Worm (Caenorhabditis elegans) whole organism, late embryonic: Measurements from ENCODE around the gene srw-86.

ENCODE experiments used
- odd-2 ChIP-seq: sonication (generic microtip); optimal IDR thresholded peaks from 2 replicates; lab custom pipeline; 2017; ENCODE audit warnings: antibody characterized with exemption, mild to moderate bottlenecking, missing genetic modification characterization, missing compliant biosample characterization
- pqm-1 ChIP-seq: sonication (generic microtip); optimal IDR thresholded peaks from 2 replicates; lab custom pipeline; 2016; ENCODE audit warnings: missing genetic modification characterization, missing compliant biosample characterization
- zip-5 ChIP-seq: sonication (generic microtip); optimal IDR thresholded peaks from 2 replicates; lab custom pipeline; 2016; ENCODE audit warnings: missing genetic modification characterization, missing compliant biosample characterization

- TF ChIP-seq zip-5: no peak
- no peak for TF ChIP-seq pqm-1 (tag; lab: Kevin White, UChicago)
- no peak for TF ChIP-seq odd-2 (tag; lab: Kevin White, UChicago)
These were observed 28.4 kb upstream of the srw-86 start for ce11 chrV:19428936-19429335.
